Fruit fly (Drosophila melanogaster): Measurements from ENCODE around the gene CG4592.

Gene CG4592

dm6 chr2L:9921401-9921800 lies at the start of gene CG4592 (continued):
- TF ChIP-seq CG11294 (GFP tag; IDR thresholded peaks at IDR 0.05), result peak; percentile 13; the same call in 1 of the 2 replicates
- TF ChIP-seq OdsH (GFP tag; optimal IDR thresholded peaks at IDR 0.05), result no peak
- TF ChIP-seq Hr39 (GFP tag; optimal IDR thresholded peaks at IDR 0.05), result peak; percentile 74
- peak; percentile 50 for TF ChIP-seq CG7368 (GFP tag; optimal IDR thresholded peaks at IDR 0.05)
- peak; percentile 81 for TF ChIP-seq Smox (GFP tag; optimal IDR thresholded peaks at IDR 0.05)
- peak; percentile 62 for TF ChIP-seq CG6808 (GFP tag; optimal IDR thresholded peaks at IDR 0.05)
- TF ChIP-seq esn (GFP tag; optimal IDR thresholded peaks at IDR 0.05), result peak; percentile 86
- TF ChIP-seq svp (GFP tag), result peak; percentile 84

- no peak for TF ChIP-seq lz (GFP tag; optimal IDR thresholded peaks at IDR 0.05)
Measured at dm6 chr2L:9882393-9882971, 39.0 kb upstream of the CG4592 start.

dm6 chr2L:9886086-9886485 lies 35.3 kb upstream of the CG4592 start, which contains the start of gene nAChRalpha6:
TSS of gene nAChRalpha6 (minus strand) at chr2L:9886250.
- TF ChIP-seq Sox102F (GFP tag; optimal IDR thresholded peaks at IDR 0.05) (no peak), Lpt (GFP tag; optimal IDR thresholded peaks at IDR 0.05) (no peak), topi (GFP tag; optimal IDR thresholded peaks at IDR 0.05) (no peak), Hr38 (GFP tag; optimal IDR thresholded peaks at IDR 0.05) (no peak)

- TF ChIP-seq Sox102F (GFP tag; optimal IDR thresholded peaks at IDR 0.05), result no peak
- peak; percentile 13 for TF ChIP-seq CG6854 (GFP tag; optimal IDR thresholded peaks at IDR 0.05)
- TF ChIP-seq net (GFP tag; optimal IDR thresholded peaks at IDR 0.05), result no peak
- peak; percentile 68 for TF ChIP-seq CG1621 (tag; optimal IDR thresholded peaks at IDR 0.05)
- TF ChIP-seq CG6792 (GFP tag; optimal IDR thresholded peaks at IDR 0.05), result no peak
- TF ChIP-seq fkh (GFP tag; optimal IDR thresholded peaks at IDR 0.05), result peak; percentile 34
- no peak for TF ChIP-seq CG32006 (GFP tag; optimal IDR thresholded peaks at IDR 0.05)
- no peak for TF ChIP-seq Lpt (GFP tag; optimal IDR thresholded peaks at IDR 0.05)
- TF ChIP-seq CG16779 (tag; optimal IDR thresholded peaks at IDR 0.05), result no peak
- TF ChIP-seq Eip93F (GFP tag; optimal IDR thresholded peaks at IDR 0.05), result no peak
- no peak for TF ChIP-seq Met (GFP tag; optimal IDR thresholded peaks at IDR 0.05)
Measured at dm6 chr2L:9887856-9888269, 33.6 kb upstream of the CG4592 start, which contains the start of gene Fkbp59. TSS of gene Fkbp59 (plus strand) at chr2L:9888005.

dm6 chr2L:9890576-9890975 lies 30.9 kb upstream of the CG4592 start, which contains the start of the genes CG34183 and CG4537:
TSS of gene CG34183 (minus strand) at chr2L:9890772.
TSS of gene CG4537 (plus strand) at chr2L:9890885.
- TF ChIP-seq fkh (GFP tag; optimal IDR thresholded peaks at IDR 0.05), result peak; percentile 57
- peak; percentile 27 for TF ChIP-seq esn (GFP tag; optimal IDR thresholded peaks at IDR 0.05)
- no peak for TF ChIP-seq Eip93F (GFP tag; optimal IDR thresholded peaks at IDR 0.05)

- TF ChIP-seq fkh (GFP tag; optimal IDR thresholded peaks at IDR 0.05), result peak; percentile 49
- TF ChIP-seq CG6276 (GFP tag; optimal IDR thresholded peaks at IDR 0.05), result no peak
Measured at dm6 chr2L:9893183-9893582, 28.2 kb upstream of the CG4592 start, which contains the start of gene mtDNA-helicase. TSS of gene mtDNA-helicase (minus strand) at chr2L:9893446.

dm6 chr2L:9894193-9894592 lies 27.2 kb upstream of the CG4592 start:
- TF ChIP-seq CG11762 (GFP tag; optimal IDR thresholded peaks at IDR 0.05; ENCODE audit: insufficient read depth), result no peak
- TF ChIP-seq CG9139 (GFP tag; optimal IDR thresholded peaks at IDR 0.05), result no peak
- no peak for TF ChIP-seq Gug (GFP tag; IDR thresholded peaks at IDR 0.05)
- no peak for TF ChIP-seq Blimp-1 (GFP tag; optimal IDR thresholded peaks at IDR 0.05)
- TF ChIP-seq Ets96B (tag; optimal IDR thresholded peaks at IDR 0.05), result no peak
- TF ChIP-seq vri (GFP tag; optimal IDR thresholded peaks at IDR 0.05), result no peak
- TF ChIP-seq fd85E (GFP tag; optimal IDR thresholded peaks at IDR 0.05), result no peak
- TF ChIP-seq CG6808 (GFP tag; optimal IDR thresholded peaks at IDR 0.05), result no peak
- TF ChIP-seq fkh (GFP tag; optimal IDR thresholded peaks at IDR 0.05), result no peak

Data from whole organism, prepupa.